Fruit fly (Drosophila melanogaster) whole organism, embryonic: ENCODE results near the gene elgi.

ENCODE experiments used
- Atf6 ChIP-seq: fragments of 200-800 bp; sonication (Bioruptor generic); IDR thresholded peaks from 2 replicates; pipeline ENCODE4 v1.3.6; 2022; ENCODE audit warnings: missing biosample characterization, missing genetic modification characterization
- CG10462 ChIP-seq: fragments of 200-800 bp; sonication (Bioruptor generic); optimal IDR thresholded peaks from 2 replicates; lab custom pipeline; 2016; ENCODE audit warnings: missing biosample characterization, missing genetic modification characterization
- CG10565 ChIP-seq: fragments of 200-800 bp; sonication (Bioruptor generic); optimal IDR thresholded peaks from 3 replicates; lab custom pipeline; 2016; ENCODE audit warnings: missing biosample characterization, mild to moderate bottlenecking, missing genetic modification characterization
- CG11093 ChIP-seq: fragments of 200-800 bp; sonication (Bioruptor generic); IDR thresholded peaks from 3 replicates; pipeline ENCODE4 v1.3.6; 2022; ENCODE audit warnings: missing biosample characterization, missing genetic modification characterization
- CG11247 ChIP-seq: fragments of 200-800 bp; sonication (Bioruptor generic); IDR thresholded peaks from 2 replicates; pipeline ENCODE4 v1.3.6; 2022; ENCODE audit warnings: missing biosample characterization, missing genetic modification characterization
- CG1602 ChIP-seq: fragments of 200-800 bp; sonication (Bioruptor generic); optimal IDR thresholded peaks from 3 replicates; lab custom pipeline; 2016; ENCODE audit warnings: missing biosample characterization, missing genetic modification characterization
- CG1792 ChIP-seq: fragments of 200-800 bp; sonication (Bioruptor generic); optimal IDR thresholded peaks from 2 replicates; lab custom pipeline; 2016; ENCODE audit warnings: missing biosample characterization, missing genetic modification characterization
- CG4328 ChIP-seq: fragments of 200-800 bp; sonication (Bioruptor generic); optimal IDR thresholded peaks from 3 replicates; lab custom pipeline; 2017; ENCODE audit warnings: missing biosample characterization, missing genetic modification reagents, missing genetic modification characterization
- CG4360 ChIP-seq: fragments of 200-800 bp; sonication (Bioruptor generic); IDR thresholded peaks from 2 replicates; pipeline ENCODE4 v1.3.6; 2022; ENCODE audit warnings: missing biosample characterization, missing genetic modification characterization
- CG5953 ChIP-seq: fragments of 200-800 bp; sonication (Bioruptor generic); IDR thresholded peaks from 2 replicates; pipeline ENCODE4 v1.3.6; 2022; ENCODE audit warnings: missing biosample characterization, missing genetic modification characterization
- CG6791 ChIP-seq: fragments of 200-800 bp; sonication (Bioruptor generic); IDR thresholded peaks from 3 replicates; pipeline ENCODE4 v1.3.6; 2022; ENCODE audit warnings: missing biosample characterization, missing genetic modification characterization; ENCODE audit not compliant: partially characterized antibody
- CG6854 ChIP-seq: fragments of 200-800 bp; sonication (Bioruptor generic); optimal IDR thresholded peaks from 3 replicates; lab custom pipeline; 2017; ENCODE audit warnings: missing biosample characterization, mild to moderate bottlenecking, missing genetic modification characterization
- CG7745 ChIP-seq: fragments of 200-800 bp; sonication (Bioruptor generic); optimal IDR thresholded peaks from 2 replicates; lab custom pipeline; 2018; ENCODE audit warnings: missing biosample characterization, mild to moderate bottlenecking, missing genetic modification characterization, moderate library complexity
- CG8281 ChIP-seq: fragments of 200-800 bp; sonication (Bioruptor generic); optimal IDR thresholded peaks from 2 replicates; lab custom pipeline; 2018; ENCODE audit warnings: missing biosample characterization, mild to moderate bottlenecking, missing genetic modification characterization, moderate library complexity
- CG8478 ChIP-seq: fragments of >200 bp; optimal IDR thresholded peaks from 2 replicates; lab custom pipeline; 2018
- CG8765 ChIP-seq: fragments of 200-800 bp; sonication (Bioruptor generic); IDR thresholded peaks from 2 replicates; pipeline ENCODE4 v1.3.6; 2022; ENCODE audit warnings: missing biosample characterization, missing genetic modification characterization
- CG9797 ChIP-seq: fragments of 200-800 bp; sonication (Bioruptor generic); optimal IDR thresholded peaks from 3 replicates; lab custom pipeline; 2018; ENCODE audit warnings: missing biosample characterization, mild to moderate bottlenecking, missing genetic modification characterization
- Dip2 ChIP-seq: fragments of 200-800 bp; sonication (Bioruptor generic); IDR thresholded peaks from 2 replicates; pipeline ENCODE4 v1.3.6; 2022; ENCODE audit warnings: missing biosample characterization, missing genetic modification characterization
- NC2α ChIP-seq: fragments of 200-800 bp; sonication (Bioruptor generic); optimal IDR thresholded peaks from 2 replicates; lab custom pipeline; 2016; ENCODE audit warnings: missing biosample characterization, missing genetic modification characterization
- Poxn ChIP-seq: fragments of 200-800 bp; sonication (Bioruptor generic); IDR thresholded peaks from 2 replicates; pipeline ENCODE4 v1.3.6; 2022; ENCODE audit warnings: missing biosample characterization, missing genetic modification characterization
- Sox100B ChIP-seq: fragments of 200-800 bp; sonication (Bioruptor generic); optimal IDR thresholded peaks from 3 replicates; lab custom pipeline; 2018; ENCODE audit warnings: missing biosample characterization, mild to moderate bottlenecking, missing genetic modification characterization
- ac ChIP-seq: fragments of 200-800 bp; sonication (Bioruptor generic); optimal IDR thresholded peaks from 3 replicates; lab custom pipeline; 2017; ENCODE audit warnings: missing biosample characterization, mild to moderate bottlenecking, missing genetic modification characterization
- bowl ChIP-seq: fragments of 200-800 bp; sonication (Bioruptor generic); IDR thresholded peaks from 2 replicates; pipeline ENCODE4 v1.3.6; 2022; ENCODE audit warnings: missing biosample characterization, missing genetic modification characterization
- chn ChIP-seq: fragments of 200-800 bp; sonication (Bioruptor generic); optimal IDR thresholded peaks from 2 replicates; lab custom pipeline; 2016; ENCODE audit warnings: missing biosample characterization, missing genetic modification characterization
- da ChIP-seq: fragments of 200-800 bp; sonication (Bioruptor generic); optimal IDR thresholded peaks from 2 replicates; lab custom pipeline; 2016; ENCODE audit warnings: missing biosample characterization, missing genetic modification characterization
- dpn ChIP-seq, 2 experiments: fragments of 200-800 bp; sonication (Bioruptor generic); optimal IDR thresholded peaks; 3 replicates each; lab custom pipeline; 2016; ENCODE audit warnings: missing biosample characterization in 2 of 2, missing genetic modification characterization in 2 of 2
- gce ChIP-seq: fragments of 200-800 bp; sonication (Bioruptor generic); IDR thresholded peaks from 3 replicates; pipeline ENCODE4 v1.3.6; 2022; ENCODE audit warnings: missing biosample characterization, missing genetic modification characterization
- gcm ChIP-seq: fragments of 200-800 bp; sonication (Bioruptor generic); optimal IDR thresholded peaks from 2 replicates; lab custom pipeline; 2019; ENCODE audit warnings: missing biosample characterization, mild to moderate bottlenecking, missing genetic modification characterization, moderate library complexity
- gro ChIP-seq: fragments of 200-800 bp; sonication (Bioruptor generic); optimal IDR thresholded peaks from 2 replicates; lab custom pipeline; 2016; ENCODE audit warnings: missing biosample characterization, missing genetic modification characterization
- gt ChIP-seq: fragments of 200-800 bp; sonication (Bioruptor generic); IDR thresholded peaks from 2 replicates; pipeline ENCODE4 v1.3.6; 2022; ENCODE audit warnings: missing biosample characterization, missing genetic modification characterization
- hbn ChIP-seq: fragments of 200-800 bp; sonication (Bioruptor generic); IDR thresholded peaks from 2 replicates; pipeline ENCODE4 v1.3.6; 2022; ENCODE audit warnings: missing biosample characterization, missing genetic modification characterization; ENCODE audit not compliant: partially characterized antibody
- lola ChIP-seq, 3 experiments: fragments of >200 bp in 2 of 3; fragments of 200-800 bp in 1 of 3; sonication (Bioruptor generic) in 1 of 3; optimal IDR thresholded peaks; 2 replicates each; lab custom pipeline; 2017 to 2019; ENCODE audit warnings: missing biosample characterization in 3 of 3, missing genetic modification characterization in 3 of 3, mild to moderate bottlenecking in 1 of 3, moderate library complexity in 1 of 3
- odd ChIP-seq: fragments of 200-800 bp; sonication (Bioruptor generic); optimal IDR thresholded peaks from 2 replicates; lab custom pipeline; 2017; ENCODE audit warnings: missing biosample characterization, mild to moderate bottlenecking, missing genetic modification characterization
- pho ChIP-seq: fragments of 200-800 bp; sonication (Bioruptor generic); optimal IDR thresholded peaks from 2 replicates; lab custom pipeline; 2016; ENCODE audit warnings: missing biosample characterization, missing genetic modification characterization
- psq ChIP-seq: fragments of 200-800 bp; sonication (Bioruptor generic); optimal IDR thresholded peaks from 2 replicates; lab custom pipeline; 2017; ENCODE audit warnings: missing biosample characterization, missing genetic modification characterization
- ranshi ChIP-seq: fragments of 200-800 bp; sonication (Bioruptor generic); IDR thresholded peaks from 2 replicates; pipeline ENCODE4 v1.3.6; 2022; ENCODE audit warnings: missing biosample characterization, missing genetic modification characterization
- ro ChIP-seq: fragments of 200-800 bp; sonication (Bioruptor generic); IDR thresholded peaks from 2 replicates; pipeline ENCODE4 v1.3.6; 2022; ENCODE audit warnings: missing biosample characterization, missing genetic modification characterization
- salm ChIP-seq: fragments of 200-800 bp; sonication (Bioruptor generic); optimal IDR thresholded peaks from 2 replicates; lab custom pipeline; 2018; ENCODE audit warnings: missing biosample characterization, mild to moderate bottlenecking, missing genetic modification characterization
- sim ChIP-seq: fragments of 200-800 bp; sonication (Bioruptor generic); IDR thresholded peaks from 2 replicates; pipeline ENCODE4 v1.3.6; 2022; ENCODE audit warnings: missing biosample characterization, missing genetic modification characterization
- slp2 ChIP-seq: fragments of 200-800 bp; sonication (Bioruptor generic); optimal IDR thresholded peaks from 2 replicates; lab custom pipeline; 2016; ENCODE audit warnings: missing biosample characterization, missing genetic modification characterization
- sug ChIP-seq: fragments of 200-800 bp; optimal IDR thresholded peaks from 2 replicates; lab custom pipeline; 2019; ENCODE audit warnings: missing biosample characterization, mild to moderate bottlenecking, missing genetic modification characterization, moderate library complexity
- tll ChIP-seq, 2 experiments: fragments of 200-800 bp in 1 of 2; fragments of >200 bp in 1 of 2; sonication (Bioruptor generic) in 1 of 2; optimal IDR thresholded peaks; 2 replicates each; lab custom pipeline; 2017 to 2019; ENCODE audit warnings: missing biosample characterization in 2 of 2, missing genetic modification characterization in 2 of 2, mild to moderate bottlenecking in 1 of 2, moderate library complexity in 1 of 2
- yki ChIP-seq: fragments of >200 bp; optimal IDR thresholded peaks from 3 replicates; lab custom pipeline; 2018

Gene elgi

dm6 chr3L:15958612-15959315, 2.4 kb downstream of the elgi start, which contains the start of gene CG17032 (continued):
- TF ChIP-seq gce, result no peak
- no peak for TF ChIP-seq ac (GFP tag; lab: Kevin White, UChicago)
- no peak for TF ChIP-seq salm
- TF ChIP-seq gt, result no peak
- no peak for TF ChIP-seq Sox100B (GFP tag; lab: Kevin White, UChicago)
- no peak for TF ChIP-seq lola (GFP tag; optimal IDR thresholded peaks at IDR 0.05; lab: Kevin White, UChicago)
- TF ChIP-seq CG8478 (lab: Kevin White, UChicago), result no peak
- TF ChIP-seq CG11093 (GFP tag; lab: Robert Waterston, UW), result no peak
- TF ChIP-seq CG1602 (GFP tag; lab: Kevin White, UChicago), result no peak
- no peak for TF ChIP-seq CG10565
- TF ChIP-seq CG10462 (GFP tag; lab: Kevin White, UChicago), result no peak
- peak; percentile 24; the same call in 1 of the 3 replicates for TF ChIP-seq CG6791 (GFP tag; lab: Robert Waterston, UW)
- no peak for TF ChIP-seq CG1792 (GFP tag; lab: Kevin White, UChicago)
- TF ChIP-seq gcm (GFP tag; lab: Kevin White, UChicago), result no peak
- TF ChIP-seq ro (GFP tag; lab: Robert Waterston, UW), result no peak
- TF ChIP-seq bowl, result no peak
- no peak for TF ChIP-seq CG5953 (GFP tag; lab: Robert Waterston, UW)
- no peak for TF ChIP-seq CG9797
- TF ChIP-seq CG11247, result no peak
- TF ChIP-seq CG8281 (tag; lab: Kevin White, UChicago), result no peak
- no peak for TF ChIP-seq odd (GFP tag; lab: Kevin White, UChicago)
- TF ChIP-seq gro (GFP tag; lab: Kevin White, UChicago), result peak; percentile 55
- TF ChIP-seq psq (GFP tag; lab: Kevin White, UChicago), result no peak
- no peak for TF ChIP-seq yki (lab: Kevin White, UChicago)
- TF ChIP-seq Dip2 (GFP tag; lab: Robert Waterston, UW), result no peak
- TF ChIP-seq Poxn (GFP tag; lab: Robert Waterston, UW), result no peak
- TF ChIP-seq CG4360 (GFP tag; lab: Robert Waterston, UW), result no peak
- no peak for TF ChIP-seq CG4328
- no peak for TF ChIP-seq chn (GFP tag; lab: Kevin White, UChicago)
- TF ChIP-seq CG7745 (tag; lab: Kevin White, UChicago), result no peak
- TF ChIP-seq dpn (GFP tag; optimal IDR thresholded peaks at IDR 0.05; lab: Kevin White, UChicago), result no peak
- no peak for TF ChIP-seq CG6854 (GFP tag; lab: Kevin White, UChicago)
- TF ChIP-seq da, result no peak
- TF ChIP-seq ranshi (GFP tag; lab: Robert Waterston, UW), result no peak
- TF ChIP-seq sug (tag; lab: Kevin White, UChicago), result peak; percentile 95
- TF ChIP-seq pho (GFP tag; lab: Kevin White, UChicago), result no peak
- no peak for TF ChIP-seq hbn (GFP tag; lab: Robert Waterston, UW)
- no peak for TF ChIP-seq CG8765
- TF ChIP-seq tll (GFP tag; optimal IDR thresholded peaks at IDR 0.05; lab: Kevin White, UChicago), result no peak
- TF ChIP-seq slp2, result no peak
- 0 out of 2 replicates have a peak, but pooled peaks have one; percentile 21 for TF ChIP-seq Atf6 (GFP tag; lab: Robert Waterston, UW)
- no peak for TF ChIP-seq sim (GFP tag; lab: Robert Waterston, UW)
- TF ChIP-seq NC2α, result no peak
